Worm (Caenorhabditis elegans) whole organism, dauer: ENCODE measurements around the gene srab-6.

Experiments used
- unc-62 ChIP-seq: sonication (generic microtip); optimal IDR thresholded peaks from 2 replicates; lab custom pipeline; 2017; ENCODE audit warnings: missing biosample characterization, missing genetic modification reagents, missing genetic modification characterization

srab-6 gene

ce11 chrV:3159252-3159651 lies 7.5 kb upstream of the srab-6 start, which contains the start of gene C36C5.12:
Gene C36C5.12 (minus strand): TSS chrV:3159352.
- TF ChIP-seq unc-62 (GFP tag; lab: Kevin White, UChicago), result no peak

- TF ChIP-seq unc-62 (GFP tag; lab: Kevin White, UChicago), result no peak
These were observed 6.6 kb upstream of the srab-6 start for ce11 chrV:3158379-3158778.

- no peak for TF ChIP-seq unc-62 (GFP tag; lab: Kevin White, UChicago)
These were observed 5.0 kb upstream of the srab-6 start, which contains the start of gene exh-1 for ce11 chrV:3156786-3157185. Gene exh-1 (plus strand): TSS chrV:3157086.

- no peak for TF ChIP-seq unc-62 (GFP tag; lab: Kevin White, UChicago)
These were observed 3.3 kb upstream of the srab-6 start, which contains the start of gene srab-7 for ce11 chrV:3155072-3155471. Gene srab-7 (minus strand): TSS chrV:3155172.

DNA sequence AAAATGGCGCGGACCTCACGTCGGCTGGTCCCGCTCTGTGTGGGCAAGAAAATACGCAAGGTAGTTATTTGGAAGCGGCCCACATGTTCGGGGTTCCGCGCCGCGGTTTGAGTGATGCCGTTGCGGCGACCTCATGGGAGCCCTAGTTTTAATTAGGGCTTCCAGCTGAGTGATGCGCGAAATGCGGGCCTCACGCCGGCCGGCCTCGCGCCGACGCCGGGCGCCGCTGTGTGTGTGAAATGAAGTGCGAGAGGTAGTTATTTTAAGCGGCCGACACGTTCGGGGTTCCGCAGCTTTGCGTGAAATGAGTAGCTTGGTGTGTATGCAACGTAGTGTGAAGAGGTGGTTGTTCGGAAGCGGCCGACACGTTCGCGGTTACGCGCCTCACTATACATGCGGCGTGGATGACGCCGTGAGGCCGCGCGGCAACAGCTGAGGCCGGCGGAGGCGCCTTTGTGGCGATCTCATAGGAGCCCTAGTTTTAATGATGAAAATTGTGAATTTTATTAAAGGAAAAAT lies 1.8 kb downstream of the srab-6 start:
- TF ChIP-seq unc-62 (GFP tag; lab: Kevin White, UChicago), result no peak

DNA sequence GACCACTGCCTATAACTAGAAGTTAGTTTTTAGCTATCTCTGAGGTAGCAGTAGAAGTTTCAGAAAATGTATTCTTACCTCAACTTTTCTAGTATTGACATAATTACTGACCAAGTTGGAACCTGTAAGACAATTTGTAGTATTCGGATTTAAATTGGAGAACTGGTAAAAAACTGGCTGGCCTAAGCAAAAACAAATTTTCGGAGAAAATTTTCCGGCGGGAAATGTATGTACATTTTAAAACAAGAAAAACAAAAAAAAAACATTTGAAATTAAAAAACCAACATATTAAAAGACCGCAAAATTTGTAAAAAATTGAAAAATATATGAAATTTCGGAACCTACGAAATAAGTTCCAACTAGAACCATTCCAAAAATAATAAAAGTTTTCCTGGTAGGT lies 4.8 kb downstream of the srab-6 start, which contains the start of gene srab-11:
TSS of gene srab-11 (minus strand) at position 101 of the 400 bp plus-strand sequence.
- no peak for TF ChIP-seq unc-62 (GFP tag; lab: Kevin White, UChicago)

- TF ChIP-seq unc-62 (GFP tag; lab: Kevin White, UChicago), result no peak
These were observed 6.5 kb downstream of the srab-6 start for ce11 chrV:3145241-3145640.

ce11 chrV:3144494-3144893 lies 7.3 kb downstream of the srab-6 start, which contains the start of gene srab-10:
Gene srab-10 (minus strand): TSS chrV:3144594.
- no peak for TF ChIP-seq unc-62 (GFP tag; lab: Kevin White, UChicago)

ce11 chrV:3141190-3141589 lies 10.6 kb downstream of the srab-6 start, which contains the start of gene srab-9:
Gene srab-9 (minus strand): TSS chrV:3141290.
- no peak for TF ChIP-seq unc-62 (GFP tag; lab: Kevin White, UChicago)

DNA sequence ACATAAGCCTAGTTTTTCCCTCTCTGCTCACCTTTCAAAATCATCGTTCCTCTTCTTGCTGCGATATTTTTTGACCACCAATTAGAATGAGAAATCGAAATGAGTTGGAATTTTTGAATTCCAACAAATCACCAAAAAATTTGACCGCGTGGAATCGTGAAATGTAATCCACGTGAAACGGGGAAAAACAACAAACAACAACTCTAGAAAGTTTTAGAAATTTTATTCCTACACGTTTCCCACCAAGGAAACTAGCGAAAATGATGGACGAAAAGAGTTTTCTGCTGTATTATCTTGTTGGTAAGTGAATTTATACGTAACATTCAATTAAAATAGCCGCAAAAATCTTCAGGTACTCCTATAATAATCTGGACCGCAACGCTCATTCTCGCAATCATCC lies 13.3 kb downstream of the srab-6 start, which contains the start of the genes irld-3 and F02C9.1:
TSS of gene irld-3 (minus strand) at position 101 of the 400 bp plus-strand sequence.
TSS of gene F02C9.1 (plus strand) at position 216 of the 400 bp plus-strand sequence.
- no peak for TF ChIP-seq unc-62 (GFP tag; lab: Kevin White, UChicago)

- no peak for TF ChIP-seq unc-62 (GFP tag; lab: Kevin White, UChicago)
These were observed 18.4 kb downstream of the srab-6 start, which contains the start of gene F02C9.2 for ce11 chrV:3133293-3133755. Gene F02C9.2 (plus strand): TSS chrV:3133705.

DNA sequence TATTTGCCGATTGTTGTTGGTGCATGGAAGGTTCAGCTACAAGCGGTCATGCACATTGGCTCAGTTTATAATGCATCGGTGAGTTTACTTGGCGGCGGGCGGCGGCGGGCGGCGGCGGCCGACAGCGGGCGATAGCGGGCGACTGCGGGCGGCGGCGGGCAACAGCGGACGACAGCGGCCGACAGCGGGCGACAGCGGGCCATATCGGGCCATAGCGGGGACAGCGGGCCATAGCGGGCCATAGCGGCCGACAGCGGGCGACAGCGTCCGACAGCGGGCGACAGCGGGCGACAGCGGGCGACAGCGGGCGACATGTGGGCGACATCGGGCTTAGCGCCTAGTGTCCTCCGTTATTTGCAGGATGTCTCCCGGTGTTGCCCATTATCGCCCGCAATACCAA lies 19.6 kb downstream of the srab-6 start:
- TF ChIP-seq unc-62 (GFP tag; lab: Kevin White, UChicago), result no peak

DNA sequence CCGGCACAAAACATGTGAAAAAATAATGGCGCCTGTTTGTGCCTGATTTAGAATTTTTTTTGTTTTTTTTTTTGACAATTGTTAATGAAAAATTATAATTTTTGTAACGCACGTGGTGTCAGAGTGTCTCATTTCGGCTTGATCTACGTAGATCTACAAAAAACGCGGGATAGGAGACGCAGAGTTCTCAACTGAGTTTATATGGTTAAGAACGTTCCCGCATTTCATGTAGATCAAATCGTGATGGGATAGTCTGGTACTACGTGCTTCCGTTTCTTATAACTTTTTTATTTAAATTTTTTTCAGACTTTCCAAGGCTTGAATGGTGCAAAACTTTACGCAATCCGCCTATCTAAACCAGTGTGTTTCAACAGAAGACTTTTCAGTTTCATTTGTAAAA lies 23.0 kb downstream of the srab-6 start, which contains the start of gene tat-6:
TSS of gene tat-6 (plus strand) at position 301 of the 400 bp plus-strand sequence.
- TF ChIP-seq unc-62 (GFP tag; lab: Kevin White, UChicago), result no peak

DNA sequence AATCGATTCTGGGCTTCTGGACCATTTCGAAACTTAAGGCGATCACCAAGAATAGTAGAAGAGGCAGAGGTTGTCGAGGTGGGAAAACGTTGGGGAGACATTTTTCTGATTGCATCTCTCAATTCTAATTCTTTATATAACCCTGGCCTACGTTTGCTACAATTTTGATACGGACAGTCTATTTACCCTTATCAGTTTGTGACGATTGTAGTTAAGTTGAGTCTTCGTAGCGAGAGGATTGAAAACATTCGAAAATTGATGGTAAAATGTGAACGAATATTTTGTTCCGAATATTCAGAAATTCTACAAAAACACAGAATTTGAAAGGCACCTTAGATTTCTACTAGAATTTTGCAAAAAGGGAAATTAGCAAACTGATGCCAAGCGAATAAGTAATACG lies 24.1 kb downstream of the srab-6 start, which contains the start of gene Y73C8C.10:
TSS of gene Y73C8C.10 (minus strand) at position 101 of the 400 bp plus-strand sequence.
- no peak for TF ChIP-seq unc-62 (GFP tag; lab: Kevin White, UChicago)

DNA sequence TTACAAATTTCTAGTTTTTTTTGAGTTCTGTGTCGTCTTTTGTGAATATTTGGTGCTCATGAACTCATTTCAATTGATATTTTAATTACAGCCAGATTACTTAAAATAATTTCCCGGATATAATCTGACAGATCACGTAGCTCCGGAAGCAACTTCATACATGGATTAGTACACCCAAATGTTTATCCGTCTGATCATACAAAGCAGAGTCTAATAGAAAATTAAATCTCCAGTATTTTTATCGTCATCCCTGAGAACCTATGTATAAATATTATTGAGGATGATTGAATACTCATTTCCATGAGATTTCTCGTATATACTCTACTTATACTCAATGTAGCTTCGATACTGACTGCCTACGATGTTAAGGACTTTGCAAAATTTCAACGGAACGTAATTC lies 26.9 kb downstream of the srab-6 start, which contains the start of gene Y73C8C.12:
TSS of gene Y73C8C.12 (plus strand) at position 301 of the 400 bp plus-strand sequence.
- TF ChIP-seq unc-62 (GFP tag; lab: Kevin White, UChicago), result no peak

DNA sequence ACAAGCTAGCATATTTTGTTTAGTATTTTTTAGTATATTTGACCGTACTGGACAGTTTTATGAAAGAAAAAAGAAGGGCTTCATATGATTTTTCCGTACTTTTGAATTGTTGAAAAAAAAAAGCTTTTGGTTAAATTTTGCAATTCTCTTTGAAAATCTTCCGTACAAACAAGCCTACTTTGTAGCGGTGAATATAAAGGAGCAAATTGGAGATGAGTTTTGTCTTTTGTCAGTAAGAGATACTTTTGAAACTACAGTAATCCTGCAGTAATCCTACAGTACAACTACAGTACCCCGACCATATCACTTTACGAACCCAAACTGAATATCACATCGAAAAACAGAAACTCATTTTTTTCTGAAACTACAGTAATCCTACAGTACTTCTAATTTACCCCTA lies 29.4 kb downstream of the srab-6 start:
- no peak for TF ChIP-seq unc-62 (GFP tag; lab: Kevin White, UChicago)

ce11 chrV:3121743-3122142 lies 30.0 kb downstream of the srab-6 start, which contains the start of gene srt-56:
Gene srt-56 (minus strand): TSS chrV:3121843.
- no peak for TF ChIP-seq unc-62 (GFP tag; lab: Kevin White, UChicago)
